Worm (Caenorhabditis elegans) whole organism, midembryonic: ENCODE data around the gene F56A8.9.

Experiments used
- cog-1 ChIP-seq: sonication (generic microtip); optimal IDR thresholded peaks from 2 replicates; lab custom pipeline; 2016; ENCODE audit warnings: missing genetic modification characterization, missing compliant biosample characterization
- flt-1 ChIP-seq: fragments of 200-800 bp; sonication (Bioruptor generic); IDR thresholded peaks from 2 replicates; pipeline ENCODE4 v1.3.6; 2022; ENCODE audit warnings: missing genetic modification characterization, missing compliant biosample characterization
- med-1 ChIP-seq: sonication (generic microtip); optimal IDR thresholded peaks from 2 replicates; lab custom pipeline; 2017; ENCODE audit warnings: missing genetic modification characterization, mild to moderate bottlenecking, missing compliant biosample characterization, antibody characterized with exemption, missing genetic modification reagents; ENCODE audit not compliant: insufficient read depth

DNA sequence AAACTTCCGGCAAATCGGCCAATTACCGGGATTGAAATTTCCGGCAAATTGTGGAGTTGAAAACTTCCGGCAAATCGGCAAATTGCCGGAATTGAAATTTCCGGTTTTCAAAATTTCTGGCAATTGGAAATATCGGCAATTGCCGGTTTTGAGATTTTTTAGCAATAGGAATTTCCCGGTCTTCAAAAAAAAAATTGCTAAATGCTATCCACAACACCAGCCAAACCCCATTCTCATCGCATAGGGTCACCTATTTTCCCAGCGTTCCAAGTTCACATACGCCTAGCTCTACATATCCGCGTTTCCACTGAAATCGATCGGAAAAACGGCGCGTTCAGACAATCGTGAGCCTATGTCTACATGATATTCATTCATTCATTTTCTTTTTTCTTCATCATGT lies 30.9 kb downstream of the F56A8.9 start, which contains the start of gene F56A8.8:
- TF ChIP-seq cog-1 (tag; lab: Kevin White, UChicago) (no peak), flt-1 (GFP tag; lab: Robert Waterston, UW) (no peak), med-1 (GFP tag; lab: Kevin White, UChicago) (no peak)
